Worm (Caenorhabditis elegans): Measurements from ENCODE around the gene B0496.1.

DNA sequence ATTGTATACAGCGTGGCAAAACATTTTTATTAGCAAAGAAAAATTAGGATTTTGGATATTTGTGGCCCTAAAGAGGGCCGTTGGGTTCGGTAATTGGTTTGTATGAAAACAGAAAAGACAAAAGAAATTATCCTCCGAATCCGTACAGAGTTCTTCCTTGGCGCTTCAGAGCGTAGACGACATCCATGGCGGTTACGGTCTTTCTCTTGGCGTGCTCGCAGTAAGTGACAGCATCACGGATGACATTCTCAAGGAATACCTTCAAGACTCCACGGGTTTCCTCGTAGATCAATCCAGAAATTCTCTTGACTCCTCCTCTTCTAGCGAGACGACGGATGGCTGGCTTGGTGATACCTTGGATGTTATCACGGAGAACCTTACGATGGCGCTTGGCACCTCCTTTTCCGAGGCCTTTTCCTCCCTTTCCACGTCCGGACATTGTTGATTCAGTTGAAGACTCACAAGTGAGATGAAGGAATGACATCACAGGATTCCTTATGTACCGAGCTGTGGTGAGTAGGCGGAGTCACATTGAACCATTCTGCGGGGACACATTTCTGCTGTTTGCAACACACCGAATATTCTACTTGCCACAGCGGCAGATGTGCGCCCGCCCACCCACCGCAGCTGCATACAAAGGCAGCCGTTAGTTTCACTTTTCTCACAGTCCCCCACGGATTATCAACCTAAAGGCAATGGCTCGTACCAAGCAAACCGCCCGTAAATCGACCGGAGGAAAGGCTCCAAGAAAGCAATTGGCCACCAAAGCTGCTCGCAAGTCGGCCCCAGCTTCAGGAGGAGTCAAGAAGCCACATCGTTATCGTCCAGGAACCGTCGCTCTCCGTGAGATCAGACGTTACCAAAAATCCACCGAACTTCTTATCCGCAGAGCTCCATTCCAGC, 41.7 kb downstream of the B0496.1 start, which contains the start of the genes his-60 and his-59:
- TF ChIP-seq him-1 (tag; optimal IDR thresholded peaks at IDR 0.05) (no peak), dao-5 (tag; optimal IDR thresholded peaks at IDR 0.05) (peak; percentile 12)
